Worm (Caenorhabditis elegans) whole organism, L4 larva: ENCODE results near the gene H40L08.8.

Source experiments
- F26F4.8 ChIP-seq: fragments of 200-800 bp; sonication (Bioruptor generic); conservative IDR thresholded peaks from 2 replicates; pipeline ENCODE4 v1.3.6; 2022; ENCODE audit warnings: missing genetic modification characterization, missing compliant biosample characterization
- T26A8.4 ChIP-seq: fragments of 200-800 bp; sonication (Bioruptor generic); IDR thresholded peaks from 2 replicates; pipeline ENCODE4 v1.3.6; 2022; ENCODE audit warnings: missing genetic modification characterization, missing compliant biosample characterization
- Y48G9A.11 ChIP-seq: fragments of 200-800 bp; sonication (Bioruptor generic); IDR thresholded peaks from 2 replicates; pipeline ENCODE4 v1.3.6; 2022; ENCODE audit warnings: missing genetic modification reagents, missing genetic modification characterization, missing compliant biosample characterization
- aha-1 ChIP-seq: fragments of 150-350 bp; peaks from one replicate; lab custom pipeline; 2014; ENCODE audit warnings: missing biosample characterization, missing genetic modification characterization
- aly-2 ChIP-seq: sonication (generic microtip); optimal IDR thresholded peaks from 2 replicates; lab custom pipeline; 2018; ENCODE audit warnings: missing biosample characterization, missing genetic modification characterization
- arid-1 ChIP-seq: fragments of 200-800 bp; sonication (Bioruptor generic); conservative IDR thresholded peaks from 2 replicates; pipeline ENCODE4 v1.3.6; 2022; ENCODE audit warnings: missing genetic modification reagents, missing genetic modification characterization, missing compliant biosample characterization
- ceh-20 ChIP-seq: fragments of 200-800 bp; sonication (Bioruptor generic); IDR thresholded peaks from 2 replicates; pipeline ENCODE4 v1.3.6; 2022; ENCODE audit warnings: missing genetic modification reagents, missing genetic modification characterization, missing compliant biosample characterization
- ceh-28 ChIP-seq: fragments of 150-350 bp; optimal IDR thresholded peaks from 2 replicates; lab custom pipeline; 2014; ENCODE audit warnings: missing biosample characterization, missing genetic modification reagents, missing genetic modification characterization
- ceh-82 ChIP-seq: sonication (generic microtip); optimal IDR thresholded peaks from 2 replicates; lab custom pipeline; 2017; ENCODE audit warnings: missing biosample characterization, missing genetic modification characterization
- ctbp-1 ChIP-seq: fragments of 200-800 bp; sonication (Bioruptor generic); IDR thresholded peaks from 2 replicates; pipeline ENCODE4 v1.3.6; 2022; ENCODE audit warnings: missing genetic modification reagents, missing genetic modification characterization, missing compliant biosample characterization
- dmd-6 ChIP-seq: fragments of 200-800 bp; sonication (Bioruptor generic); IDR thresholded peaks from 2 replicates; pipeline ENCODE4 v1.3.6; 2022; ENCODE audit warnings: missing genetic modification reagents, missing genetic modification characterization, missing compliant biosample characterization
- egl-43 ChIP-seq: fragments of 200-800 bp; sonication (Bioruptor generic); IDR thresholded peaks from 2 replicates; pipeline ENCODE4 v1.3.6; 2022; ENCODE audit warnings: missing genetic modification reagents, missing genetic modification characterization, missing compliant biosample characterization
- hlh-11 ChIP-seq: fragments of 200-800 bp; sonication (Bioruptor generic); optimal IDR thresholded peaks from 2 replicates; lab custom pipeline; 2018; ENCODE audit warnings: mild to moderate bottlenecking, missing genetic modification characterization, missing compliant biosample characterization
- hlh-30 ChIP-seq: sonication (generic microtip); optimal IDR thresholded peaks from 2 replicates; lab custom pipeline; 2017; ENCODE audit warnings: antibody characterized with exemption, mild to moderate bottlenecking, missing genetic modification characterization, missing compliant biosample characterization; ENCODE audit not compliant: insufficient read depth
- hmg-1.1 ChIP-seq: fragments of 200-800 bp; sonication (Bioruptor generic); IDR thresholded peaks from 2 replicates; pipeline ENCODE4 v1.3.6; 2022; ENCODE audit warnings: missing genetic modification reagents, missing genetic modification characterization, missing compliant biosample characterization
- lin-13 ChIP-seq: fragments of 150-350 bp; optimal IDR thresholded peaks from 2 replicates; lab custom pipeline; 2014; ENCODE audit warnings: missing biosample characterization, missing genetic modification reagents, missing genetic modification characterization
- lin-38 ChIP-seq: fragments of 200-800 bp; sonication (Bioruptor generic); IDR thresholded peaks from 2 replicates; pipeline ENCODE4 v1.3.6; 2022; ENCODE audit warnings: missing genetic modification reagents, missing genetic modification characterization, missing compliant biosample characterization
- lin-39 ChIP-seq: fragments of 150-350 bp; optimal IDR thresholded peaks from 2 replicates; lab custom pipeline; 2014; ENCODE audit warnings: missing biosample characterization, missing genetic modification reagents, missing genetic modification characterization
- mes-2 ChIP-seq: sonication (generic microtip); optimal IDR thresholded peaks from 2 replicates; lab custom pipeline; 2016; ENCODE audit warnings: missing genotype, mild to moderate bottlenecking, missing genetic modification characterization, missing compliant biosample characterization; ENCODE audit not compliant: poor library complexity, severe bottlenecking
- mxl-2 ChIP-seq: fragments of 200-800 bp; sonication (Bioruptor generic); conservative IDR thresholded peaks from 2 replicates; pipeline ENCODE4 v1.3.6; 2022; ENCODE audit warnings: missing genetic modification reagents, missing genetic modification characterization, missing compliant biosample characterization
- mxl-3 ChIP-seq: fragments of 200-800 bp; sonication (Bioruptor generic); optimal IDR thresholded peaks from 2 replicates; lab custom pipeline; 2018; ENCODE audit warnings: mild to moderate bottlenecking, missing genetic modification characterization, missing compliant biosample characterization
- nhr-102 ChIP-seq: sonication (generic microtip); optimal IDR thresholded peaks from 2 replicates; lab custom pipeline; 2016; ENCODE audit warnings: mild to moderate bottlenecking, missing genetic modification characterization, moderate library complexity, missing compliant biosample characterization
- nhr-111 ChIP-seq: fragments of 200-800 bp; sonication (Bioruptor generic); optimal IDR thresholded peaks from 2 replicates; lab custom pipeline; 2018; ENCODE audit warnings: mild to moderate bottlenecking, missing genetic modification characterization, missing compliant biosample characterization
- nhr-25 ChIP-seq: sonication (generic microtip); optimal IDR thresholded peaks from 2 replicates; lab custom pipeline; 2017; ENCODE audit warnings: missing genetic modification characterization, mild to moderate bottlenecking, missing compliant biosample characterization, antibody characterized with exemption, moderate library complexity, borderline replicate concordance; ENCODE audit not compliant: insufficient read depth
- nhr-28 ChIP-seq: fragments of 150-350 bp; optimal IDR thresholded peaks from 2 replicates; lab custom pipeline; 2014; ENCODE audit warnings: missing biosample characterization, missing genetic modification characterization
- nhr-42 ChIP-seq: fragments of 200-800 bp; sonication (Bioruptor generic); IDR thresholded peaks from 2 replicates; pipeline ENCODE4 v1.3.6; 2022; ENCODE audit warnings: missing genetic modification characterization, missing compliant biosample characterization
- nhr-77 ChIP-seq: fragments of 150-350 bp; optimal IDR thresholded peaks from 2 replicates; lab custom pipeline; 2014; ENCODE audit warnings: missing biosample characterization, missing genetic modification characterization
- pha-4 ChIP-seq, 2 experiments: fragments of 150-350 bp in 1 of 2; fragments of 200-800 bp in 1 of 2; sonication (Bioruptor generic) in 1 of 2; IDR thresholded peaks in 1 of 2; optimal IDR thresholded peaks in 1 of 2; 2 replicates each; pipeline versions ENCODE4 v1.3.6 to Lab custom; 2014 to 2022; ENCODE audit warnings: missing genetic modification characterization in 2 of 2, missing genetic modification reagents in 2 of 2, missing biosample characterization in 1 of 2, missing compliant biosample characterization in 1 of 2
- pqm-1 ChIP-seq: sonication (generic microtip); optimal IDR thresholded peaks from 2 replicates; lab custom pipeline; 2017; ENCODE audit warnings: missing biosample characterization, missing genetic modification characterization
- saeg-2 ChIP-seq: fragments of 200-800 bp; sonication (Bioruptor generic); IDR thresholded peaks from 2 replicates; pipeline ENCODE4 v1.3.6; 2022; ENCODE audit warnings: missing genetic modification reagents, missing genetic modification characterization, missing compliant biosample characterization
- sdz-12 ChIP-seq: fragments of 200-800 bp; sonication (Bioruptor generic); optimal IDR thresholded peaks from 2 replicates; lab custom pipeline; 2018; ENCODE audit warnings: mild to moderate bottlenecking, missing genetic modification characterization, missing compliant biosample characterization
- set-16 ChIP-seq: fragments of 200-800 bp; sonication (Bioruptor generic); IDR thresholded peaks from 2 replicates; pipeline ENCODE4 v1.3.6; 2022; ENCODE audit warnings: missing genetic modification reagents, missing genetic modification characterization, missing compliant biosample characterization
- snpc-4 ChIP-seq: fragments of 150-350 bp; optimal IDR thresholded peaks from 2 replicates; lab custom pipeline; 2014; ENCODE audit warnings: missing biosample characterization, missing genetic modification characterization
- spr-1 ChIP-seq: sonication (generic microtip); optimal IDR thresholded peaks from 2 replicates; lab custom pipeline; 2016; ENCODE audit warnings: mild to moderate bottlenecking, missing genetic modification characterization, missing compliant biosample characterization
- unc-130 ChIP-seq: sonication (generic microtip); optimal IDR thresholded peaks from 2 replicates; lab custom pipeline; 2016; ENCODE audit warnings: missing genetic modification reagents, missing genetic modification characterization, missing compliant biosample characterization
- unc-62 ChIP-seq, 3 experiments: fragments of 150-350 bp in 1 of 3; sonication (generic microtip); optimal IDR thresholded peaks in 2 of 3; peaks in 1 of 3; 1 replicate in 1 of 3; 2 replicates in 2 of 3; lab custom pipeline; 2014 to 2017; ENCODE audit warnings: missing biosample characterization in 3 of 3, missing genetic modification characterization in 3 of 3, missing genetic modification reagents in 3 of 3, missing genotype in 1 of 3
- zfp-2 ChIP-seq: sonication (generic microtip); optimal IDR thresholded peaks from 2 replicates; lab custom pipeline; 2016; ENCODE audit warnings: mild to moderate bottlenecking, missing genetic modification characterization, missing compliant biosample characterization

The H40L08.8 gene

ce11 chrX:15073479-15073878 lies 4.0 kb downstream of the H40L08.8 start:
- TF ChIP-seq mes-2 (tag; lab: Kevin White, UChicago), result peak; percentile 34
- no peak for TF ChIP-seq nhr-42
- peak; percentile 47 for TF ChIP-seq snpc-4

- TF ChIP-seq saeg-2 (GFP tag; lab: Robert Waterston, UW), result no peak
- TF ChIP-seq dmd-6 (GFP tag; lab: Robert Waterston, UW), result 0 out of 2 replicates have a peak, but pooled peaks have one; percentile 17
- peak in 1 of 2 experiments; percentile 99 for TF ChIP-seq unc-62 (GFP tag; optimal IDR thresholded peaks at IDR 0.05 in 1 of 2; lab: Kevin White, UChicago)
- no peak for TF ChIP-seq unc-62 (tag; optimal IDR thresholded peaks at IDR 0.05; lab: Kevin White, UChicago)
- no peak for TF ChIP-seq ceh-82 (tag; lab: Kevin White, UChicago)
- TF ChIP-seq nhr-111 (GFP tag; lab: Kevin White, UChicago), result no peak
- no peak for TF ChIP-seq spr-1 (tag; lab: Kevin White, UChicago)
- no peak for TF ChIP-seq pha-4 (GFP tag; IDR thresholded peaks at IDR 0.05; lab: Robert Waterston, UW)
- no peak for TF ChIP-seq pha-4 (tag; optimal IDR thresholded peaks at IDR 0.05; lab: Kevin White, UChicago)
- TF ChIP-seq unc-130 (GFP tag; lab: Kevin White, UChicago), result no peak
- TF ChIP-seq Y48G9A.11, result no peak
- peak; percentile 28 for TF ChIP-seq nhr-28 (tag; lab: Kevin White, UChicago)
- peak; percentile 35 for TF ChIP-seq hlh-30
- TF ChIP-seq ceh-28, result peak; percentile 21
- TF ChIP-seq lin-39 (tag; lab: Kevin White, UChicago), result no peak
- TF ChIP-seq pqm-1 (tag; lab: Kevin White, UChicago), result no peak
- TF ChIP-seq nhr-102 (tag; lab: Kevin White, UChicago), result no peak
- peak; percentile 2 for TF ChIP-seq aha-1 (tag; lab: Kevin White, UChicago)
- TF ChIP-seq arid-1, result no peak
- no peak for TF ChIP-seq hmg-1.1 (GFP tag; lab: Robert Waterston, UW)
- no peak for TF ChIP-seq snpc-4
- TF ChIP-seq egl-43 (GFP tag; lab: Robert Waterston, UW), result no peak
- no peak for TF ChIP-seq nhr-42
- TF ChIP-seq zfp-2, result no peak
- TF ChIP-seq aly-2, result no peak
- no peak for TF ChIP-seq lin-13
- TF ChIP-seq nhr-25 (tag; lab: Kevin White, UChicago), result peak; percentile 22
- TF ChIP-seq sdz-12 (GFP tag; lab: Kevin White, UChicago), result no peak
- no peak for TF ChIP-seq ceh-20
- no peak for TF ChIP-seq mxl-2 (GFP tag; lab: Robert Waterston, UW)
- peak; percentile 54 for TF ChIP-seq hlh-11
- no peak for TF ChIP-seq F26F4.8
- TF ChIP-seq mxl-3, result peak; percentile 35
- no peak for TF ChIP-seq nhr-77 (tag; lab: Kevin White, UChicago)
Observed at ce11 chrX:15072877-15073276, 4.6 kb downstream of the H40L08.8 start.

ce11 chrX:15070137-15070536 lies 7.3 kb downstream of the H40L08.8 start:
- peak; percentile 80 for TF ChIP-seq set-16 (GFP tag; lab: Robert Waterston, UW)
- TF ChIP-seq ctbp-1 (GFP tag; lab: Robert Waterston, UW), result no peak
- no peak for TF ChIP-seq lin-38
- TF ChIP-seq, all 104 proteins: peak for 1

- TF ChIP-seq T26A8.4 (GFP tag; lab: Robert Waterston, UW) (no peak), ceh-82 (tag; lab: Kevin White, UChicago) (no peak)
Observed at ce11 chrX:15069242-15069641, 8.2 kb downstream of the H40L08.8 start, which contains the start of gene mam-6. Gene mam-6 (minus strand): TSS chrX:15069342.
